Worm (Caenorhabditis elegans) whole organism, late embryonic: ENCODE data around the gene Y7A5A.3.

Experiments used
- C08G9.2 ChIP-seq: sonication (generic microtip); optimal IDR thresholded peaks from 2 replicates; lab custom pipeline; 2016; ENCODE audit warnings: mild to moderate bottlenecking, missing genetic modification characterization, moderate library complexity, missing compliant biosample characterization
- T23F11.4 ChIP-seq: fragments of 200-800 bp; sonication (Bioruptor generic); optimal IDR thresholded peaks from 2 replicates; lab custom pipeline; 2018; ENCODE audit warnings: mild to moderate bottlenecking, missing genetic modification characterization, missing compliant biosample characterization
- ama-1 ChIP-seq: fragments of 150-350 bp; optimal IDR thresholded peaks from 2 replicates; lab custom pipeline; 2014
- ceh-24 ChIP-seq: sonication (generic microtip); optimal IDR thresholded peaks from 2 replicates; lab custom pipeline; 2016; ENCODE audit warnings: mild to moderate bottlenecking, missing genetic modification characterization, missing compliant biosample characterization
- ceh-48 ChIP-seq: sonication (generic microtip); optimal IDR thresholded peaks from 2 replicates; lab custom pipeline; 2016; ENCODE audit warnings: missing genetic modification characterization, inconsistent platforms, missing compliant biosample characterization
- fkh-10 ChIP-seq: fragments of 150-350 bp; optimal IDR thresholded peaks from 2 replicates; lab custom pipeline; 2014; ENCODE audit warnings: missing biosample characterization, missing genetic modification reagents, missing genetic modification characterization
- nhr-11 ChIP-seq: fragments of 150-350 bp; optimal IDR thresholded peaks from 2 replicates; lab custom pipeline; 2014; ENCODE audit warnings: missing biosample characterization, missing genetic modification characterization
- npax-4 ChIP-seq: sonication (generic microtip); optimal IDR thresholded peaks from 2 replicates; lab custom pipeline; 2016; ENCODE audit warnings: missing genetic modification characterization, missing compliant biosample characterization
- odd-2 ChIP-seq: sonication (generic microtip); optimal IDR thresholded peaks from 2 replicates; lab custom pipeline; 2017; ENCODE audit warnings: antibody characterized with exemption, mild to moderate bottlenecking, missing genetic modification characterization, missing compliant biosample characterization
- pha-2 ChIP-seq: sonication (generic microtip); optimal IDR thresholded peaks from 2 replicates; lab custom pipeline; 2017; ENCODE audit warnings: mild to moderate bottlenecking, missing genetic modification characterization, missing compliant biosample characterization
- pha-4 ChIP-seq: fragments of 150-350 bp; optimal IDR thresholded peaks from 2 replicates; lab custom pipeline; 2018; ENCODE audit warnings: missing biosample characterization, missing genetic modification reagents, missing genetic modification characterization
- sdc-2 ChIP-seq: sonication (generic microtip); optimal IDR thresholded peaks from 2 replicates; lab custom pipeline; 2016; ENCODE audit warnings: missing genotype, missing genetic modification characterization, missing compliant biosample characterization
- sox-4 ChIP-seq: sonication (generic microtip); optimal IDR thresholded peaks from 2 replicates; lab custom pipeline; 2017; ENCODE audit warnings: mild to moderate bottlenecking, missing genetic modification characterization, inconsistent platforms, missing compliant biosample characterization
- tbx-2 ChIP-seq: sonication (generic microtip); optimal IDR thresholded peaks from 2 replicates; lab custom pipeline; 2016; ENCODE audit warnings: missing genetic modification characterization, missing compliant biosample characterization

ce11 chrX:15741852-15742251 is 42.6 kb downstream of the Y7A5A.3 start:
- TF ChIP-seq pha-4 (no peak), odd-2 (peak; percentile 30), sdc-2 (peak; percentile 95), pha-2 (tag; lab: Kevin White, UChicago) (peak; percentile 82), ceh-24 (tag; lab: Kevin White, UChicago) (peak; percentile 71), sox-4 (tag; lab: Kevin White, UChicago) (peak; percentile 91), ceh-48 (tag; lab: Kevin White, UChicago) (peak; percentile 78), T23F11.4 (GFP tag; lab: Kevin White, UChicago) (peak; percentile 90), nhr-11 (tag; lab: Kevin White, UChicago) (no peak), tbx-2 (peak; percentile 86), fkh-10 (GFP tag; lab: Kevin White, UChicago) (peak; percentile 65), ama-1 (lab: Kevin White, UChicago) (no peak), C08G9.2 (peak; percentile 79), npax-4 (tag; lab: Kevin White, UChicago) (peak; percentile 77)
